Worm (Caenorhabditis elegans) whole organism, young adult: ENCODE data around the gene rap-2.
A peak's percentile ranks its signal among the peaks of the same experiment; 100 is the strongest.

Experiments
- B0019.2 ChIP-seq: fragments of 200-800 bp; sonication (Bioruptor generic); conservative IDR thresholded peaks from 2 replicates; pipeline ENCODE4 v1.3.6; 2022; ENCODE audit warnings: missing genetic modification reagents, missing genetic modification characterization, missing compliant biosample characterization
- B0035.1 ChIP-seq: sonication (generic microtip); optimal IDR thresholded peaks from 2 replicates; lab custom pipeline; 2016; ENCODE audit warnings: missing genetic modification characterization, mild to moderate bottlenecking, missing compliant biosample characterization, missing genotype, missing genetic modification reagents
- B0261.1 ChIP-seq: sonication (generic microtip); optimal IDR thresholded peaks from 2 replicates; lab custom pipeline; 2016; ENCODE audit warnings: mild to moderate bottlenecking, missing genetic modification characterization, moderate library complexity, missing compliant biosample characterization
- D2030.7 ChIP-seq: fragments of 200-800 bp; sonication (Bioruptor generic); IDR thresholded peaks from 2 replicates; pipeline ENCODE4 v1.3.6; 2022; ENCODE audit warnings: missing genetic modification reagents, missing genetic modification characterization, missing compliant biosample characterization
- F10E7.11 ChIP-seq: sonication (generic microtip); optimal IDR thresholded peaks from 2 replicates; lab custom pipeline; 2017; ENCODE audit warnings: mild to moderate bottlenecking, missing genetic modification characterization, moderate library complexity, missing compliant biosample characterization
- F22D6.2 ChIP-seq: sonication (generic microtip); optimal IDR thresholded peaks from 2 replicates; lab custom pipeline; 2016; ENCODE audit warnings: mild to moderate bottlenecking, missing genetic modification characterization, missing compliant biosample characterization
- F23B12.7 ChIP-seq: sonication (generic microtip); optimal IDR thresholded peaks from 2 replicates; lab custom pipeline; 2017; ENCODE audit warnings: missing genetic modification characterization, mild to moderate bottlenecking, missing compliant biosample characterization, antibody characterized with exemption, moderate library complexity; ENCODE audit not compliant: insufficient read depth
- F39B2.1 ChIP-seq: fragments of 200-800 bp; sonication (Bioruptor generic); IDR thresholded peaks from 2 replicates; pipeline ENCODE4 v1.3.6; 2022; ENCODE audit warnings: missing genetic modification reagents, missing genetic modification characterization, missing compliant biosample characterization
- F49E8.2 ChIP-seq: sonication (generic microtip); optimal IDR thresholded peaks from 3 replicates; lab custom pipeline; 2017; ENCODE audit warnings: missing genetic modification characterization, mild to moderate bottlenecking, missing compliant biosample characterization, antibody characterized with exemption, moderate library complexity; ENCODE audit not compliant: insufficient read depth
- F52B5.7 ChIP-seq: sonication (generic microtip); optimal IDR thresholded peaks from 2 replicates; lab custom pipeline; 2016; ENCODE audit warnings: mild to moderate bottlenecking, missing genetic modification characterization, missing compliant biosample characterization
- F55B11.4 ChIP-seq: sonication (generic microtip); optimal IDR thresholded peaks from 2 replicates; lab custom pipeline; 2016; ENCODE audit warnings: missing compliant biosample characterization, missing genetic modification characterization, borderline replicate concordance; ENCODE audit not compliant: insufficient read depth
- F57C9.4 ChIP-seq: sonication (generic microtip); optimal IDR thresholded peaks from 2 replicates; lab custom pipeline; 2017; ENCODE audit warnings: mild to moderate bottlenecking, missing genetic modification characterization, missing compliant biosample characterization
- K12H6.12 ChIP-seq: fragments of 200-800 bp; sonication (Bioruptor generic); optimal IDR thresholded peaks from 2 replicates; lab custom pipeline; 2018; ENCODE audit warnings: mild to moderate bottlenecking, missing genetic modification characterization, missing compliant biosample characterization
- T26A5.8 ChIP-seq: sonication (generic microtip); optimal IDR thresholded peaks from 2 replicates; lab custom pipeline; 2016; ENCODE audit warnings: missing genetic modification characterization, missing compliant biosample characterization
- Y56A3A.18 ChIP-seq: fragments of 200-800 bp; sonication (Bioruptor generic); IDR thresholded peaks from 2 replicates; pipeline ENCODE4 v1.3.6; 2022; ENCODE audit warnings: missing genetic modification reagents, missing genetic modification characterization, missing compliant biosample characterization
- Y95B8A.8 ChIP-seq: fragments of 200-800 bp; sonication (Bioruptor generic); IDR thresholded peaks from 2 replicates; pipeline ENCODE4 v1.3.6; 2022; ENCODE audit warnings: missing genetic modification reagents, missing genetic modification characterization, missing compliant biosample characterization
- akir-1 ChIP-seq: fragments of 200-800 bp; sonication (Bioruptor generic); optimal IDR thresholded peaks from 2 replicates; lab custom pipeline; 2018; ENCODE audit warnings: mild to moderate bottlenecking, missing genetic modification characterization, moderate library complexity, missing compliant biosample characterization
- athp-1 ChIP-seq: sonication (generic microtip); optimal IDR thresholded peaks from 2 replicates; lab custom pipeline; 2017; ENCODE audit warnings: mild to moderate bottlenecking, missing genetic modification characterization, missing compliant biosample characterization
- attf-6 ChIP-seq: fragments of 200-800 bp; sonication (Bioruptor generic); IDR thresholded peaks from 2 replicates; pipeline ENCODE4 v1.3.6; 2022; ENCODE audit warnings: missing genetic modification reagents, missing genetic modification characterization, missing compliant biosample characterization
- bed-1 ChIP-seq: fragments of 200-800 bp; sonication (Bioruptor generic); IDR thresholded peaks from 2 replicates; pipeline ENCODE4 v1.3.6; 2022; ENCODE audit warnings: missing genetic modification reagents, missing genetic modification characterization, missing compliant biosample characterization
- bed-2 ChIP-seq: fragments of 200-800 bp; sonication (Bioruptor generic); IDR thresholded peaks from 2 replicates; pipeline ENCODE4 v1.3.6; 2022; ENCODE audit warnings: missing genetic modification reagents, missing genetic modification characterization, missing compliant biosample characterization
- ccch-3 ChIP-seq: fragments of 200-800 bp; sonication (Bioruptor generic); optimal IDR thresholded peaks from 2 replicates; lab custom pipeline; 2018; ENCODE audit warnings: mild to moderate bottlenecking, missing genetic modification characterization, missing compliant biosample characterization
- cebp-1 ChIP-seq, 2 experiments: fragments of 200-800 bp in 1 of 2; sonication (Bioruptor generic) in 1 of 2; sonication (generic microtip) in 1 of 2; IDR thresholded peaks in 1 of 2; optimal IDR thresholded peaks in 1 of 2; 2 replicates each; pipeline versions ENCODE4 v1.3.6 to Lab custom; 2017 to 2022; ENCODE audit warnings: missing compliant biosample characterization in 2 of 2, missing genetic modification characterization in 2 of 2, mild to moderate bottlenecking in 1 of 2, missing genetic modification reagents in 1 of 2, moderate library complexity in 1 of 2
- ceh-100 ChIP-seq: fragments of 200-800 bp; sonication (Bioruptor generic); IDR thresholded peaks from 2 replicates; pipeline ENCODE4 v1.3.6; 2022; ENCODE audit warnings: missing genetic modification reagents, missing genetic modification characterization, missing compliant biosample characterization
- ceh-79 ChIP-seq: sonication (generic microtip); optimal IDR thresholded peaks from 2 replicates; lab custom pipeline; 2017; ENCODE audit warnings: mild to moderate bottlenecking, missing genetic modification characterization, missing compliant biosample characterization
- die-1 ChIP-seq: sonication (generic microtip); optimal IDR thresholded peaks from 2 replicates; lab custom pipeline; 2016; ENCODE audit warnings: missing genotype, mild to moderate bottlenecking, missing genetic modification characterization, missing compliant biosample characterization
- dpl-1 ChIP-seq: fragments of 150-350 bp; optimal IDR thresholded peaks from 2 replicates; lab custom pipeline; 2014; ENCODE audit warnings: missing biosample characterization, missing genetic modification reagents, missing genetic modification characterization
- ekl-4 ChIP-seq: fragments of 200-800 bp; sonication (Bioruptor generic); IDR thresholded peaks from 2 replicates; pipeline ENCODE4 v1.3.6; 2022; ENCODE audit warnings: missing genetic modification reagents, missing genetic modification characterization, missing compliant biosample characterization
- hmg-20 ChIP-seq: fragments of 200-800 bp; sonication (Bioruptor generic); IDR thresholded peaks from 2 replicates; pipeline ENCODE4 v1.3.6; 2022; ENCODE audit warnings: missing genetic modification reagents, missing genetic modification characterization, missing compliant biosample characterization
- hrde-1 ChIP-seq: sonication (generic microtip); optimal IDR thresholded peaks from 2 replicates; lab custom pipeline; 2016; ENCODE audit warnings: missing genetic modification characterization, mild to moderate bottlenecking, missing compliant biosample characterization, moderate library complexity, missing genotype, missing genetic modification reagents, borderline replicate concordance
- hsf-1 ChIP-seq: fragments of 200-800 bp; sonication (Bioruptor generic); IDR thresholded peaks from 2 replicates; pipeline ENCODE4 v1.3.6; 2022; ENCODE audit warnings: missing genetic modification reagents, missing genetic modification characterization, missing compliant biosample characterization
- lin-26 ChIP-seq: fragments of 200-800 bp; sonication (Bioruptor generic); IDR thresholded peaks from 2 replicates; pipeline ENCODE4 v1.3.6; 2022; ENCODE audit warnings: missing genetic modification reagents, missing genetic modification characterization, missing compliant biosample characterization
- lsl-1 ChIP-seq: fragments of 200-800 bp; sonication (Bioruptor generic); optimal IDR thresholded peaks from 2 replicates; lab custom pipeline; 2018; ENCODE audit warnings: mild to moderate bottlenecking, missing genetic modification characterization, moderate library complexity, missing compliant biosample characterization
- lsy-27 ChIP-seq: sonication (generic microtip); optimal IDR thresholded peaks from 2 replicates; lab custom pipeline; 2017; ENCODE audit warnings: missing genetic modification characterization, mild to moderate bottlenecking, missing compliant biosample characterization, antibody characterized with exemption, missing genotype, borderline replicate concordance; ENCODE audit not compliant: insufficient read depth
- madf-10 ChIP-seq: sonication (generic microtip); optimal IDR thresholded peaks from 2 replicates; lab custom pipeline; 2016; ENCODE audit warnings: mild to moderate bottlenecking, missing genetic modification characterization, missing compliant biosample characterization
- nhr-179 ChIP-seq: sonication (generic microtip); optimal IDR thresholded peaks from 2 replicates; lab custom pipeline; 2016; ENCODE audit warnings: mild to moderate bottlenecking, missing genetic modification characterization, missing compliant biosample characterization
- nhr-27 ChIP-seq: fragments of 200-800 bp; sonication (Bioruptor generic); optimal IDR thresholded peaks from 2 replicates; lab custom pipeline; 2018; ENCODE audit warnings: mild to moderate bottlenecking, missing genetic modification characterization, moderate library complexity, missing compliant biosample characterization
- pbrm-1 ChIP-seq: fragments of 200-800 bp; sonication (Bioruptor generic); IDR thresholded peaks from 2 replicates; pipeline ENCODE4 v1.3.6; 2022; ENCODE audit warnings: missing genetic modification reagents, missing genetic modification characterization, missing compliant biosample characterization
- rcor-1 ChIP-seq: fragments of 200-800 bp; sonication (Bioruptor generic); IDR thresholded peaks from 2 replicates; pipeline ENCODE4 v1.3.6; 2022; ENCODE audit warnings: missing genetic modification reagents, missing genetic modification characterization, missing compliant biosample characterization
- repo-1 ChIP-seq: sonication (generic microtip); optimal IDR thresholded peaks from 2 replicates; lab custom pipeline; 2017; ENCODE audit warnings: mild to moderate bottlenecking, missing genetic modification characterization, missing compliant biosample characterization
- sdz-38 ChIP-seq: sonication (generic microtip); optimal IDR thresholded peaks from 2 replicates; lab custom pipeline; 2016; ENCODE audit warnings: missing genotype, missing genetic modification characterization, missing compliant biosample characterization
- sea-2 ChIP-seq: fragments of 200-800 bp; sonication (Bioruptor generic); IDR thresholded peaks from 2 replicates; pipeline ENCODE4 v1.3.6; 2022; ENCODE audit warnings: missing genetic modification characterization, missing compliant biosample characterization
- tbp1 ChIP-seq: fragments of 200-800 bp; sonication (Bioruptor generic); optimal IDR thresholded peaks from 2 replicates; lab custom pipeline; 2018; ENCODE audit warnings: mild to moderate bottlenecking, missing genetic modification characterization, missing compliant biosample characterization
- unc-62 ChIP-seq: fragments of 150-350 bp; optimal IDR thresholded peaks from 2 replicates; lab custom pipeline; 2014; ENCODE audit warnings: missing biosample characterization, missing genetic modification reagents, missing genetic modification characterization
- ztf-18 ChIP-seq: sonication (generic microtip); optimal IDR thresholded peaks from 2 replicates; lab custom pipeline; 2016; ENCODE audit warnings: missing genotype, mild to moderate bottlenecking, missing genetic modification characterization, missing compliant biosample characterization
- ztf-22 ChIP-seq: fragments of 200-800 bp; sonication (Bioruptor generic); optimal IDR thresholded peaks from 2 replicates; lab custom pipeline; 2018; ENCODE audit warnings: mild to moderate bottlenecking, missing genetic modification characterization, moderate library complexity, missing compliant biosample characterization
- ztf-26 ChIP-seq: sonication (generic microtip); optimal IDR thresholded peaks from 2 replicates; lab custom pipeline; 2017; ENCODE audit warnings: missing genetic modification characterization, missing compliant biosample characterization
- ztf-3 ChIP-seq: fragments of 200-800 bp; sonication (Bioruptor generic); optimal IDR thresholded peaks from 2 replicates; lab custom pipeline; 2018; ENCODE audit warnings: mild to moderate bottlenecking, missing genetic modification characterization, missing compliant biosample characterization
- ztf-6 ChIP-seq: fragments of 200-800 bp; sonication (Bioruptor generic); IDR thresholded peaks from 2 replicates; pipeline ENCODE4 v1.3.6; 2022; ENCODE audit warnings: missing genetic modification reagents, missing genetic modification characterization, missing compliant biosample characterization

Gene rap-2

DNA sequence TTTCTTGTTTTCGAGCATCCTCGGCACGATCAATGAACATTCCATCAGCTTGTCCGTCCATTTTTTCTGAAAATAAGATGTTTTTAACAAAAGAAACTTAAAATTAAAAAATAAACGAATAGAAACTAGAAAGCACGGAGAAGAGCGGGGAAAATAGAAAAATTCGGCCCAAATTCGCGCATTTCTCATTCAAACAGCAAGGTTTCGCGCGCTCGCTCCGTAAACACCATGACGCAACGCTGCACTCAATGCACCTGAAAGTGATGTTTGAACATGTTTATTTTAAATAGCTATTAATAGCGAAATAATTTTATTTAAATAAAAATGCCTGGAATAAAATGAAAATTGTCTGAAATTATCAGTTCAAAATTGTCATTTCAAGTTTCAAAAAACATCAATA lies 4.4 kb downstream of the rap-2 start, which contains the start of the genes mcm-3 and C25D7.15 (continued):
- TF ChIP-seq hmg-20 (GFP tag; lab: Robert Waterston, UW) (no peak), B0019.2 (GFP tag; lab: Robert Waterston, UW) (peak; percentile 84), unc-62 (GFP tag; lab: Kevin White, UChicago) (no peak), akir-1 (GFP tag; lab: Kevin White, UChicago) (no peak), ceh-100 (GFP tag; lab: Robert Waterston, UW) (no peak), lsy-27 (tag; lab: Kevin White, UChicago) (no peak), lsl-1 (GFP tag; lab: Kevin White, UChicago) (peak; percentile 78), bed-1 (no peak), hrde-1 (no peak), die-1 (tag; lab: Kevin White, UChicago) (no peak), ccch-3 (GFP tag; lab: Kevin White, UChicago) (no peak), bed-2 (GFP tag; lab: Robert Waterston, UW) (no peak), B0261.1 (no peak), lin-26 (GFP tag; lab: Robert Waterston, UW) (no peak), ztf-22 (GFP tag; lab: Kevin White, UChicago) (no peak), F10E7.11 (tag; lab: Kevin White, UChicago) (no peak), tbp1 (GFP tag; lab: Kevin White, UChicago) (peak; percentile 55), sdz-38 (tag; lab: Kevin White, UChicago) (no peak), ztf-18 (tag; lab: Kevin White, UChicago) (peak; percentile 7), ztf-3 (GFP tag; lab: Kevin White, UChicago) (no peak), ztf-26 (tag; lab: Kevin White, UChicago) (no peak), nhr-27 (tag; lab: Kevin White, UChicago) (no peak), attf-6 (GFP tag; lab: Robert Waterston, UW) (no peak), F22D6.2 (tag; lab: Kevin White, UChicago) (no peak), T26A5.8 (tag; lab: Kevin White, UChicago) (no peak), sea-2 (GFP tag; lab: Robert Waterston, UW) (no peak), ekl-4 (GFP tag; lab: Robert Waterston, UW) (no peak), Y95B8A.8 (GFP tag; lab: Robert Waterston, UW) (peak; percentile 61; the same call in 1 of the 2 replicates), ztf-6 (GFP tag; lab: Robert Waterston, UW) (no peak), B0035.1 (tag; lab: Kevin White, UChicago) (no peak), athp-1 (tag; lab: Kevin White, UChicago) (no peak), dpl-1 (peak; percentile 89), K12H6.12 (tag; lab: Kevin White, UChicago) (no peak), hsf-1 (GFP tag; lab: Robert Waterston, UW) (peak; percentile 87), F57C9.4 (no peak), F55B11.4 (tag; lab: Kevin White, UChicago) (no peak), F49E8.2 (tag; lab: Kevin White, UChicago) (no peak), D2030.7 (GFP tag; lab: Robert Waterston, UW) (peak; percentile 87), nhr-179 (tag; lab: Kevin White, UChicago) (no peak), madf-10 (tag; lab: Kevin White, UChicago) (no peak), F52B5.7 (tag; lab: Kevin White, UChicago) (no peak), pbrm-1 (GFP tag; lab: Robert Waterston, UW) (peak; percentile 63; the same call in 1 of the 2 replicates), ceh-79 (no peak), repo-1 (tag; lab: Kevin White, UChicago) (no peak), F39B2.1 (GFP tag; lab: Robert Waterston, UW) (no peak), rcor-1 (GFP tag; lab: Robert Waterston, UW) (peak; percentile 50), Y56A3A.18 (no peak), F23B12.7 (no peak), cebp-1 (GFP tag; IDR thresholded peaks at IDR 0.05; lab: Robert Waterston, UW) (no peak), cebp-1 (tag; optimal IDR thresholded peaks at IDR 0.05; lab: Kevin White, UChicago) (peak; percentile 6)
